Worm (Caenorhabditis elegans) whole organism, L4 larva: ENCODE data around the gene R08F11.4.

Experiments used
- ama-1 ChIP-seq: fragments of 150-350 bp; optimal IDR thresholded peaks from 2 replicates; lab custom pipeline; 2014; ENCODE audit warnings: inconsistent platforms, mixed read lengths
- ctbp-1 ChIP-seq: fragments of 200-800 bp; sonication (Bioruptor generic); IDR thresholded peaks from 2 replicates; pipeline ENCODE4 v1.3.6; 2022; ENCODE audit warnings: missing genetic modification reagents, missing genetic modification characterization, missing compliant biosample characterization
- daf-19 ChIP-seq: fragments of 200-800 bp; sonication (Bioruptor generic); conservative IDR thresholded peaks from 2 replicates; pipeline ENCODE4 v1.3.6; 2022; ENCODE audit warnings: missing genetic modification characterization, missing compliant biosample characterization
- hlh-11 ChIP-seq: fragments of 200-800 bp; sonication (Bioruptor generic); optimal IDR thresholded peaks from 2 replicates; lab custom pipeline; 2018; ENCODE audit warnings: mild to moderate bottlenecking, missing genetic modification characterization, missing compliant biosample characterization
- jun-1 ChIP-seq: fragments of 150-350 bp; optimal IDR thresholded peaks from 2 replicates; lab custom pipeline; 2014; ENCODE audit warnings: missing biosample characterization, missing genetic modification reagents, missing genetic modification characterization
- lsy-2 ChIP-seq, 2 experiments: fragments of 150-350 bp in 1 of 2; sonication (generic microtip) in 1 of 2; optimal IDR thresholded peaks; 2 replicates each; lab custom pipeline; 2014 to 2017; ENCODE audit warnings: missing biosample characterization in 2 of 2, missing genetic modification characterization in 2 of 2
- mep-1 ChIP-seq: fragments of 150-350 bp; sonication (generic microtip); optimal IDR thresholded peaks from 3 replicates; lab custom pipeline; 2014; ENCODE audit warnings: missing biosample characterization, missing genetic modification characterization
- nhr-42 ChIP-seq: fragments of 200-800 bp; sonication (Bioruptor generic); IDR thresholded peaks from 2 replicates; pipeline ENCODE4 v1.3.6; 2022; ENCODE audit warnings: missing genetic modification characterization, missing compliant biosample characterization
- snpc-4 ChIP-seq: fragments of 150-350 bp; optimal IDR thresholded peaks from 2 replicates; lab custom pipeline; 2014; ENCODE audit warnings: missing biosample characterization, missing genetic modification characterization
- unc-130 ChIP-seq: sonication (generic microtip); optimal IDR thresholded peaks from 2 replicates; lab custom pipeline; 2016; ENCODE audit warnings: missing genetic modification reagents, missing genetic modification characterization, missing compliant biosample characterization
- zag-1 ChIP-seq: fragments of 150-350 bp; optimal IDR thresholded peaks from 2 replicates; lab custom pipeline; 2014; ENCODE audit warnings: missing biosample characterization, missing genetic modification characterization

DNA sequence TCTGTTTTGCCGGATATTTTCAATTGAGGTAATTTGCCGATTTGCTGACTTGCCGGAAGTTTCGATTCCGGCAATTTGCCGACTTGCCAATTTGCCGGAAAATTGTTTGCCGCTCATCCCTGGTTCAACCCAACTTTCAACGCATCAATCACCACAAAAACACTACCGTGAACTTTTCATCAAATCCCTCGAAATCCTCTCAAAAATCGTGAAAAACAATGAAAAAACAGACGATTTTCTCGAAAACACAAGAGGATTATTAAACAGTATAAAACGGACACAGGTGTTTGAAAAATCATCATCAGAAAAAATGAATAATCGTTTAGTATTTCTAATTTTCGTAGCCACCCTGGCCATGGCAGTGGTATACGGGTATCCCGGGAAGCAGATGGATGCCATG lies 38.4 kb downstream of the R08F11.4 start, which contains the start of gene Y39H10A.1:
- TF ChIP-seq ama-1 (lab: Kevin White, UChicago) (no peak), zag-1 (tag; lab: Kevin White, UChicago) (no peak), snpc-4 (no peak), nhr-42 (GFP tag; lab: Robert Waterston, UW) (no peak), jun-1 (no peak), mep-1 (tag; lab: Kevin White, UChicago) (no peak), unc-130 (GFP tag; lab: Kevin White, UChicago) (no peak), hlh-11 (tag; lab: Kevin White, UChicago) (no peak), daf-19 (no peak), ctbp-1 (GFP tag; lab: Robert Waterston, UW) (no peak), lsy-2 (tag; optimal IDR thresholded peaks at IDR 0.05; lab: Kevin White, UChicago) (no peak)
